Fruit fly (Drosophila melanogaster): ENCODE results near the gene Spindly.

The Spindly gene

dm6 chr2L:3573907-3574306 is 43.8 kb upstream of the Spindly start (continued):
- TF ChIP-seq CG6683 (GFP tag; optimal IDR thresholded peaks at IDR 0.05) (no peak), Scr (GFP tag; IDR thresholded peaks at IDR 0.05; ENCODE audit: partially characterized antibody) (no peak), sc (optimal IDR thresholded peaks at IDR 0.05) (no peak), sc (GFP tag; optimal IDR thresholded peaks at IDR 0.05) (peak; percentile 64), NC2α (GFP tag; optimal IDR thresholded peaks at IDR 0.05) (peak; percentile 70), sim (GFP tag; IDR thresholded peaks at IDR 0.05) (peak; percentile 74), Doc2 (GFP tag; IDR thresholded peaks at IDR 0.05) (no peak), CG13296 (GFP tag; optimal IDR thresholded peaks at IDR 0.05) (no peak), Dp (GFP tag; optimal IDR thresholded peaks at IDR 0.05) (no peak), Deaf1 (tag; optimal IDR thresholded peaks at IDR 0.05) (peak; percentile 23), jumu (GFP tag; optimal IDR thresholded peaks at IDR 0.05) (no peak), fru (optimal IDR thresholded peaks at IDR 0.05) (no peak), Lim3 (GFP tag; IDR thresholded peaks at IDR 0.05) (peak; percentile 70), Hsf (GFP tag; optimal IDR thresholded peaks at IDR 0.05) (peak; percentile 76), CG17802 (tag; optimal IDR thresholded peaks at IDR 0.05) (peak; percentile 54), Aef1 (GFP tag; IDR thresholded peaks at IDR 0.05) (peak; percentile 51), rib (GFP tag; IDR thresholded peaks at IDR 0.05) (no peak), CG11723 (GFP tag; optimal IDR thresholded peaks at IDR 0.05) (peak; percentile 49), tna (GFP tag; IDR thresholded peaks at IDR 0.05; ENCODE audit: partially characterized antibody) (no peak), CG7556 (GFP tag; optimal IDR thresholded peaks at IDR 0.05) (peak; percentile 34), CG7271 (tag; optimal IDR thresholded peaks at IDR 0.05) (peak; percentile 20), eve (GFP tag; optimal IDR thresholded peaks at IDR 0.05) (no peak), prd (optimal IDR thresholded peaks at IDR 0.05) (no peak), prd (GFP tag; IDR thresholded peaks at IDR 0.05) (peak; percentile 93), Sin3A (optimal IDR thresholded peaks at IDR 0.05) (no peak), sens (GFP tag) (peak; percentile 98), B-H2 (GFP tag; optimal IDR thresholded peaks at IDR 0.05) (no peak), CG11093 (GFP tag; IDR thresholded peaks at IDR 0.05) (peak; percentile 68; the same call in 1 of the 3 replicates), CG2199 (GFP tag; IDR thresholded peaks at IDR 0.05) (peak; percentile 78; the same call in 1 of the 3 replicates), CG32772 (GFP tag; IDR thresholded peaks at IDR 0.05) (peak; percentile 81), jing (GFP tag; optimal IDR thresholded peaks at IDR 0.05) (peak; percentile 82), Lhr (GFP tag; optimal IDR thresholded peaks at IDR 0.05) (peak; percentile 63), CG10543 (GFP tag; optimal IDR thresholded peaks at IDR 0.05) (no peak), slp2 (GFP tag; optimal IDR thresholded peaks at IDR 0.05) (peak; percentile 73), NK7.1 (GFP tag; optimal IDR thresholded peaks at IDR 0.05) (peak; percentile 64), CG11247 (GFP tag; IDR thresholded peaks at IDR 0.05) (no peak), Atf-2 (GFP tag; optimal IDR thresholded peaks at IDR 0.05) (peak; percentile 51), Tbp (GFP tag; optimal IDR thresholded peaks at IDR 0.05) (no peak), Xrp1 (GFP tag; IDR thresholded peaks at IDR 0.05) (peak; percentile 93), CG11398 (GFP tag; optimal IDR thresholded peaks at IDR 0.05) (peak; percentile 47), fd96Cb (tag; optimal IDR thresholded peaks at IDR 0.05) (peak; percentile 87), nom (GFP tag; optimal IDR thresholded peaks at IDR 0.05) (no peak), CG7745 (tag; optimal IDR thresholded peaks at IDR 0.05) (no peak), CG34376 (GFP tag; optimal IDR thresholded peaks at IDR 0.05) (no peak), CG30431 (GFP tag; optimal IDR thresholded peaks at IDR 0.05) (peak; percentile 78), fd102C (GFP tag; optimal IDR thresholded peaks at IDR 0.05) (peak; percentile 26), kay (GFP tag; optimal IDR thresholded peaks at IDR 0.05) (no peak), Sox100B (GFP tag; optimal IDR thresholded peaks at IDR 0.05) (peak; percentile 62), B-H1 (GFP tag; IDR thresholded peaks at IDR 0.05) (peak; percentile 78), CG15011 (GFP tag; optimal IDR thresholded peaks at IDR 0.05) (peak; percentile 36), CG11504 (tag; optimal IDR thresholded peaks at IDR 0.05) (peak; percentile 83), scrt (GFP tag; optimal IDR thresholded peaks at IDR 0.05) (peak; percentile 23), CG16779 (GFP tag; IDR thresholded peaks at IDR 0.05) (no peak)

Data from whole organism, embryonic.